Fruit fly (Drosophila melanogaster): ENCODE data around the gene CG8419.

dm6 chr2L:8170600-8171182 is 35.3 kb upstream of the CG8419 start:
- TF ChIP-seq Myc (optimal IDR thresholded peaks at IDR 0.05) (no peak), GATAd (GFP tag; optimal IDR thresholded peaks at IDR 0.05) (no peak), Mio (GFP tag; optimal IDR thresholded peaks at IDR 0.05) (no peak), lola (GFP tag; optimal IDR thresholded peaks at IDR 0.05) (no peak), Abd-B (GFP tag; optimal IDR thresholded peaks at IDR 0.05) (no peak), h (GFP tag; optimal IDR thresholded peaks at IDR 0.05) (no peak), sv (GFP tag; optimal IDR thresholded peaks at IDR 0.05) (no peak), sage (GFP tag; optimal IDR thresholded peaks at IDR 0.05) (no peak), psq (GFP tag; optimal IDR thresholded peaks at IDR 0.05) (no peak), br (GFP tag; optimal IDR thresholded peaks at IDR 0.05) (no peak)

Measured in whole organism, wandering third instar larva.